Worm (Caenorhabditis elegans) whole organism, midembryonic: ENCODE data around the gene glt-6.

Experiments
- T22C8.4 ChIP-seq: fragments of 200-800 bp; sonication (Bioruptor generic); IDR thresholded peaks from 2 replicates; pipeline ENCODE4 v1.3.6; 2022; ENCODE audit warnings: missing genetic modification characterization, missing compliant biosample characterization
- cog-1 ChIP-seq: sonication (generic microtip); optimal IDR thresholded peaks from 2 replicates; lab custom pipeline; 2016; ENCODE audit warnings: missing genetic modification characterization, missing compliant biosample characterization

DNA sequence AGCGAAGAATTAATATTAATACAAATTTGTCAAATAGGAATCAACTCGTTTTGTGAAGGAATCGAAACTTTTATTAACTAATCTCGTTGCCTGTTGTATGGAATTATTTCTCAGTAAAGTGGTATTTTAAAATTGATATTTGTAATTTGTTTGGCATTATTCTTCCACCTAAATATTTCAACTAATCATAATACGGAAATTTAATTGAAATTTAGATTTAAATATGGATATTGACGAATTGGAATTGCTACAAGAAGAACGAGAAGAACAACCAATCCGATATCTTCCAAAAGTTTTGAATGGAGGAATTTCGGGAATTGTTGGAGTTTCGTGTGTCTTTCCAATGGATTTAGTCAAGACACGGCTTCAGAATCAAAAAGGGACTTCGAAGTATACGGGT, 28.6 kb upstream of the glt-6 start, which contains the start of gene slc-25A18.2:
- no peak for TF ChIP-seq cog-1
- TF ChIP-seq T22C8.4 (GFP tag; lab: Robert Waterston, UW): no peak
